Fruit fly (Drosophila melanogaster): ENCODE measurements around the gene CG6059.

Gene CG6059

dm6 chr3R:27150685-27151515 is 26.4 kb upstream of the CG6059 start, which contains the start of gene CG6051:
Gene CG6051, minus strand, starts transcription at chr3R:27151069.
- TF ChIP-seq tin (GFP tag; optimal IDR thresholded peaks at IDR 0.05) (peak; percentile 21), CG9876 (GFP tag; optimal IDR thresholded peaks at IDR 0.05) (peak; percentile 38), lilli (GFP tag; optimal IDR thresholded peaks at IDR 0.05) (peak; percentile 29), CG18764 (GFP tag; optimal IDR thresholded peaks at IDR 0.05) (peak; percentile 16), HLH54F (GFP tag; optimal IDR thresholded peaks at IDR 0.05) (peak; percentile 61), Ada2b (GFP tag; IDR thresholded peaks at IDR 0.05) (no peak), CG14667 (GFP tag; IDR thresholded peaks at IDR 0.05) (no peak), stwl (tag; optimal IDR thresholded peaks at IDR 0.05) (peak; percentile 25), gem (tag; optimal IDR thresholded peaks at IDR 0.05) (peak; percentile 77), sna (GFP tag; IDR thresholded peaks at IDR 0.05; ENCODE audit: partially characterized antibody) (no peak), Dbx (GFP tag; IDR thresholded peaks at IDR 0.05) (no peak), CG3838 (GFP tag; optimal IDR thresholded peaks at IDR 0.05) (no peak), CG9727 (GFP tag; optimal IDR thresholded peaks at IDR 0.05) (peak; percentile 30), ato (GFP tag; IDR thresholded peaks at IDR 0.05; ENCODE audit: partially characterized antibody) (no peak), CG7271 (tag; optimal IDR thresholded peaks at IDR 0.05) (peak; percentile 14), CG8478 (optimal IDR thresholded peaks at IDR 0.05) (peak; percentile 3), toy (GFP tag; IDR thresholded peaks at IDR 0.05) (no peak), CG14965 (GFP tag; optimal IDR thresholded peaks at IDR 0.05; ENCODE audit: borderline replicate concordance) (no peak), trem (tag; optimal IDR thresholded peaks at IDR 0.05) (peak; percentile 72), Stat92E (GFP tag; optimal IDR thresholded peaks at IDR 0.05) (peak in 1 of 3 experiments; percentile 77), CG4707 (GFP tag; optimal IDR thresholded peaks at IDR 0.05) (peak; percentile 23), CG31365 (tag; optimal IDR thresholded peaks at IDR 0.05) (peak; percentile 39), CG10565 (GFP tag; optimal IDR thresholded peaks at IDR 0.05) (no peak), CG30020 (tag; optimal IDR thresholded peaks at IDR 0.05) (peak; percentile 84), kni (GFP tag; optimal IDR thresholded peaks at IDR 0.05) (peak; percentile 56), gcm2 (GFP tag; optimal IDR thresholded peaks at IDR 0.05) (no peak), CG11723 (GFP tag; optimal IDR thresholded peaks at IDR 0.05) (peak; percentile 4), dan (GFP tag; IDR thresholded peaks at IDR 0.05) (no peak), CG16815 (GFP tag; optimal IDR thresholded peaks at IDR 0.05) (peak; percentile 41), CG18599 (GFP tag; optimal IDR thresholded peaks at IDR 0.05) (peak; percentile 68), tup (GFP tag; optimal IDR thresholded peaks at IDR 0.05) (peak; percentile 40), Dad (GFP tag; optimal IDR thresholded peaks at IDR 0.05) (peak; percentile 15), Taf1 (GFP tag; IDR thresholded peaks at IDR 0.05) (no peak), H15 (GFP tag; IDR thresholded peaks at IDR 0.05) (no peak), D (optimal IDR thresholded peaks at IDR 0.05) (peak; percentile 81), D (GFP tag; optimal IDR thresholded peaks at IDR 0.05) (no peak), CG13775 (GFP tag; optimal IDR thresholded peaks at IDR 0.05) (peak; percentile 49), CG10654 (GFP tag; optimal IDR thresholded peaks at IDR 0.05) (peak; percentile 30), Camta (GFP tag; optimal IDR thresholded peaks at IDR 0.05) (no peak), Bteb2 (GFP tag; optimal IDR thresholded peaks at IDR 0.05) (no peak), Atf-2 (GFP tag; optimal IDR thresholded peaks at IDR 0.05) (peak; percentile 41), oc (tag; optimal IDR thresholded peaks at IDR 0.05) (peak; percentile 45), Sry-δ (GFP tag; optimal IDR thresholded peaks at IDR 0.05) (peak; percentile 23), CG9797 (GFP tag; optimal IDR thresholded peaks at IDR 0.05) (peak; percentile 70), CG6813 (GFP tag; optimal IDR thresholded peaks at IDR 0.05) (peak; percentile 4), Lhr (GFP tag; optimal IDR thresholded peaks at IDR 0.05) (no peak), shn (GFP tag; optimal IDR thresholded peaks at IDR 0.05) (no peak), ranshi (GFP tag; IDR thresholded peaks at IDR 0.05) (no peak), nau (GFP tag; optimal IDR thresholded peaks at IDR 0.05) (peak; percentile 41)
